Worm (Caenorhabditis elegans): ENCODE data around the gene abl-1.

abl-1 gene

DNA sequence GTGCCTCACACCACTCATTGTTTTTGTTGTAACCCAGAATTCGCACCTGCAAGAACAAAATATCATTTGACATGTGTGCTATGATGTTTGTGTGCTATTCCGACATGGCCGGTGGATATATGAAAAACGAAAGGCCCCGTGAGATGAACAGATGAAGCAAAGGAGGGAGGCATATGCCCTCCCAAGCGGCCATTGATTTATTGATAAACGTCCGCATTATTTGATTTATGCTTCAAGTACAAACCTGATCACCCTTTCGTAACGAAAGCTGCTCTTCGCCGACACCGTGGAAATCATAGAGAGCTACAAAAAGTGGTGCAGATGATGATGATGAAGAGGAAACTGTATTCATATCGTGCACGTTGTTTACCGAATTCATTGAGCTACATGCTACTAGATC, 11.7 kb downstream of the abl-1 start:
- TF ChIP-seq xnd-1 (tag; optimal IDR thresholded peaks at IDR 0.05) (no peak), mes-4 (tag; optimal IDR thresholded peaks at IDR 0.05) (no peak), madf-6 (GFP tag; IDR thresholded peaks at IDR 0.05) (no peak)

ce11 chrX:10609878-10610277, 14.1 kb downstream of the abl-1 start:
- TF ChIP-seq hlh-12 (tag; optimal IDR thresholded peaks at IDR 0.05) (no peak), attf-3 (GFP tag; conservative IDR thresholded peaks at IDR 0.05) (no peak), Y53G8AR.9 (GFP tag; conservative IDR thresholded peaks at IDR 0.05) (no peak), mes-4 (tag; optimal IDR thresholded peaks at IDR 0.05) (no peak), F23B12.7 (tag; optimal IDR thresholded peaks at IDR 0.05; ENCODE audit: insufficient read depth) (no peak), somi-1 (GFP tag; optimal IDR thresholded peaks at IDR 0.05) (no peak), zim-3 (tag; optimal IDR thresholded peaks at IDR 0.05) (no peak), lag-1 (GFP tag; IDR thresholded peaks at IDR 0.05) (no peak), Y53F4B.3 (GFP tag; IDR thresholded peaks at IDR 0.05) (no peak), nhr-90 (tag; optimal IDR thresholded peaks at IDR 0.05) (no peak), mxl-1 (tag; optimal IDR thresholded peaks at IDR 0.05) (no peak), madf-6 (GFP tag; IDR thresholded peaks at IDR 0.05) (no peak), nhr-27 (tag; optimal IDR thresholded peaks at IDR 0.05) (no peak), ztf-3 (GFP tag; optimal IDR thresholded peaks at IDR 0.05) (no peak), nfya-2 (GFP tag; IDR thresholded peaks at IDR 0.05) (no peak)

ce11 chrX:10604386-10604785, 19.6 kb downstream of the abl-1 start, which contains the start of gene flp-19:
Gene flp-19 (plus strand): TSS chrX:10604686.
- TF ChIP-seq F57A8.1 (GFP tag; optimal IDR thresholded peaks at IDR 0.05) (no peak), B0336.3 (GFP tag; IDR thresholded peaks at IDR 0.05) (no peak), K11D2.4 (GFP tag; IDR thresholded peaks at IDR 0.05) (no peak), zfh-2 (GFP tag; conservative IDR thresholded peaks at IDR 0.05) (no peak), him-1 (tag; optimal IDR thresholded peaks at IDR 0.05) (no peak), pbrm-1 (GFP tag; IDR thresholded peaks at IDR 0.05) (no peak), tlf-1 (GFP tag; optimal IDR thresholded peaks at IDR 0.05) (no peak), lag-1 (GFP tag; IDR thresholded peaks at IDR 0.05) (no peak), B0261.1 (tag; optimal IDR thresholded peaks at IDR 0.05) (no peak), zim-3 (tag; optimal IDR thresholded peaks at IDR 0.05) (no peak), ztf-18 (tag; optimal IDR thresholded peaks at IDR 0.05) (no peak), nfya-1 (tag; optimal IDR thresholded peaks at IDR 0.05; ENCODE audit: borderline replicate concordance, insufficient read depth) (no peak), sptf-2 (GFP tag; optimal IDR thresholded peaks at IDR 0.05) (no peak)

ce11 chrX:10599719-10600155, 24.3 kb downstream of the abl-1 start:
- TF ChIP-seq B0336.3 (GFP tag; IDR thresholded peaks at IDR 0.05) (no peak), ztf-28 (GFP tag; IDR thresholded peaks at IDR 0.05) (no peak), ceh-100 (GFP tag; IDR thresholded peaks at IDR 0.05) (no peak), nhr-80 (tag; optimal IDR thresholded peaks at IDR 0.05) (no peak), mxl-1 (tag; optimal IDR thresholded peaks at IDR 0.05) (no peak), hlh-26 (GFP tag; conservative IDR thresholded peaks at IDR 0.05) (no peak), ztf-25 (GFP tag; IDR thresholded peaks at IDR 0.05) (no peak), zfh-2 (GFP tag; conservative IDR thresholded peaks at IDR 0.05) (no peak), let-526 (GFP tag; IDR thresholded peaks at IDR 0.05) (no peak), lir-1 (GFP tag; conservative IDR thresholded peaks at IDR 0.05) (no peak)
